Worm (Caenorhabditis elegans) whole organism, young adult: ENCODE data around the gene F01F1.14.

Experiments used
- B0019.2 ChIP-seq: fragments of 200-800 bp; sonication (Bioruptor generic); conservative IDR thresholded peaks from 2 replicates; pipeline ENCODE4 v1.3.6; 2022; ENCODE audit warnings: missing genetic modification reagents, missing genetic modification characterization, missing compliant biosample characterization
- B0261.1 ChIP-seq: sonication (generic microtip); optimal IDR thresholded peaks from 2 replicates; lab custom pipeline; 2016; ENCODE audit warnings: mild to moderate bottlenecking, missing genetic modification characterization, moderate library complexity, missing compliant biosample characterization
- D2030.7 ChIP-seq: fragments of 200-800 bp; sonication (Bioruptor generic); IDR thresholded peaks from 2 replicates; pipeline ENCODE4 v1.3.6; 2022; ENCODE audit warnings: missing genetic modification reagents, missing genetic modification characterization, missing compliant biosample characterization
- F10E7.11 ChIP-seq: sonication (generic microtip); optimal IDR thresholded peaks from 2 replicates; lab custom pipeline; 2017; ENCODE audit warnings: mild to moderate bottlenecking, missing genetic modification characterization, moderate library complexity, missing compliant biosample characterization
- F22D6.2 ChIP-seq: sonication (generic microtip); optimal IDR thresholded peaks from 2 replicates; lab custom pipeline; 2016; ENCODE audit warnings: mild to moderate bottlenecking, missing genetic modification characterization, missing compliant biosample characterization
- F23B12.7 ChIP-seq: sonication (generic microtip); optimal IDR thresholded peaks from 2 replicates; lab custom pipeline; 2017; ENCODE audit warnings: missing genetic modification characterization, mild to moderate bottlenecking, missing compliant biosample characterization, antibody characterized with exemption, moderate library complexity; ENCODE audit not compliant: insufficient read depth
- F57A8.1 ChIP-seq: fragments of 200-800 bp; sonication (Bioruptor generic); optimal IDR thresholded peaks from 2 replicates; lab custom pipeline; 2018; ENCODE audit warnings: mild to moderate bottlenecking, missing genetic modification characterization, moderate library complexity, missing compliant biosample characterization
- K11D2.4 ChIP-seq: fragments of 200-800 bp; sonication (Bioruptor generic); IDR thresholded peaks from 2 replicates; pipeline ENCODE4 v1.3.6; 2022; ENCODE audit warnings: missing genetic modification reagents, missing genetic modification characterization, missing compliant biosample characterization
- K12H6.12 ChIP-seq: fragments of 200-800 bp; sonication (Bioruptor generic); optimal IDR thresholded peaks from 2 replicates; lab custom pipeline; 2018; ENCODE audit warnings: mild to moderate bottlenecking, missing genetic modification characterization, missing compliant biosample characterization
- Y95B8A.8 ChIP-seq: fragments of 200-800 bp; sonication (Bioruptor generic); IDR thresholded peaks from 2 replicates; pipeline ENCODE4 v1.3.6; 2022; ENCODE audit warnings: missing genetic modification reagents, missing genetic modification characterization, missing compliant biosample characterization
- ZK185.1 ChIP-seq: sonication (generic microtip); optimal IDR thresholded peaks from 2 replicates; lab custom pipeline; 2016; ENCODE audit warnings: mild to moderate bottlenecking, missing genetic modification characterization, missing compliant biosample characterization; ENCODE audit not compliant: poor library complexity, severe bottlenecking
- ama-1 ChIP-seq, 3 experiments: fragments of 150-350 bp in 1 of 3; sonication (generic microtip) in 2 of 3; optimal IDR thresholded peaks; 2 replicates each; lab custom pipeline; 2014 to 2018; ENCODE audit warnings: missing biosample characterization in 2 of 3, missing genetic modification characterization in 2 of 3, missing genetic modification reagents in 2 of 3
- athp-1 ChIP-seq: sonication (generic microtip); optimal IDR thresholded peaks from 2 replicates; lab custom pipeline; 2017; ENCODE audit warnings: mild to moderate bottlenecking, missing genetic modification characterization, missing compliant biosample characterization
- attf-3 ChIP-seq: fragments of 200-800 bp; sonication (Bioruptor generic); conservative IDR thresholded peaks from 2 replicates; pipeline ENCODE4 v1.3.6; 2022; ENCODE audit warnings: missing genetic modification reagents, missing genetic modification characterization, missing compliant biosample characterization
- attf-5 ChIP-seq: fragments of 200-800 bp; sonication (Bioruptor generic); optimal IDR thresholded peaks from 2 replicates; lab custom pipeline; 2018; ENCODE audit warnings: mild to moderate bottlenecking, missing genetic modification characterization, missing compliant biosample characterization
- ccch-3 ChIP-seq: fragments of 200-800 bp; sonication (Bioruptor generic); optimal IDR thresholded peaks from 2 replicates; lab custom pipeline; 2018; ENCODE audit warnings: mild to moderate bottlenecking, missing genetic modification characterization, missing compliant biosample characterization
- cebp-1 ChIP-seq, 2 experiments: fragments of 200-800 bp in 1 of 2; sonication (Bioruptor generic) in 1 of 2; sonication (generic microtip) in 1 of 2; IDR thresholded peaks in 1 of 2; optimal IDR thresholded peaks in 1 of 2; 2 replicates each; pipeline versions ENCODE4 v1.3.6 to Lab custom; 2017 to 2022; ENCODE audit warnings: missing compliant biosample characterization in 2 of 2, missing genetic modification characterization in 2 of 2, mild to moderate bottlenecking in 1 of 2, missing genetic modification reagents in 1 of 2, moderate library complexity in 1 of 2
- cebp-2 ChIP-seq: fragments of 200-800 bp; sonication (Bioruptor generic); IDR thresholded peaks from 2 replicates; pipeline ENCODE4 v1.3.6; 2022; ENCODE audit warnings: missing genetic modification characterization, missing compliant biosample characterization
- ceh-40 ChIP-seq: fragments of 200-800 bp; sonication (Bioruptor generic); IDR thresholded peaks from 2 replicates; pipeline ENCODE4 v1.3.6; 2022; ENCODE audit warnings: missing genetic modification characterization, missing compliant biosample characterization
- ceh-91 ChIP-seq: fragments of 200-800 bp; sonication (Bioruptor generic); IDR thresholded peaks from 2 replicates; pipeline ENCODE4 v1.3.6; 2022; ENCODE audit warnings: missing genetic modification reagents, missing genetic modification characterization, missing compliant biosample characterization
- chd-7 ChIP-seq: sonication (generic microtip); optimal IDR thresholded peaks from 2 replicates; lab custom pipeline; 2016; ENCODE audit warnings: mild to moderate bottlenecking, missing genetic modification characterization, moderate library complexity, missing compliant biosample characterization
- ekl-4 ChIP-seq: fragments of 200-800 bp; sonication (Bioruptor generic); IDR thresholded peaks from 2 replicates; pipeline ENCODE4 v1.3.6; 2022; ENCODE audit warnings: missing genetic modification reagents, missing genetic modification characterization, missing compliant biosample characterization
- ets-4 ChIP-seq: fragments of 200-800 bp; sonication (Bioruptor generic); optimal IDR thresholded peaks from 2 replicates; lab custom pipeline; 2018; ENCODE audit warnings: mild to moderate bottlenecking, missing genetic modification characterization, missing compliant biosample characterization
- fkh-3 ChIP-seq: sonication (generic microtip); optimal IDR thresholded peaks from 2 replicates; lab custom pipeline; 2016; ENCODE audit warnings: mild to moderate bottlenecking, missing genetic modification characterization, missing compliant biosample characterization
- gei-17 ChIP-seq: fragments of 200-800 bp; sonication (Bioruptor generic); optimal IDR thresholded peaks from 2 replicates; lab custom pipeline; 2018; ENCODE audit warnings: mild to moderate bottlenecking, missing genetic modification characterization, missing compliant biosample characterization
- hlh-12 ChIP-seq: sonication (generic microtip); optimal IDR thresholded peaks from 2 replicates; lab custom pipeline; 2016; ENCODE audit warnings: missing genetic modification characterization, missing compliant biosample characterization
- hrde-1 ChIP-seq: sonication (generic microtip); optimal IDR thresholded peaks from 2 replicates; lab custom pipeline; 2016; ENCODE audit warnings: missing genetic modification characterization, mild to moderate bottlenecking, missing compliant biosample characterization, moderate library complexity, missing genotype, missing genetic modification reagents, borderline replicate concordance
- lag-1 ChIP-seq: fragments of 200-800 bp; sonication (Bioruptor generic); IDR thresholded peaks from 2 replicates; pipeline ENCODE4 v1.3.6; 2022; ENCODE audit warnings: missing genetic modification reagents, missing genetic modification characterization, missing compliant biosample characterization
- let-607 ChIP-seq, 2 experiments: fragments of 200-800 bp in 1 of 2; sonication (Bioruptor generic) in 1 of 2; sonication (generic microtip) in 1 of 2; optimal IDR thresholded peaks; 2 replicates each; lab custom pipeline; 2016 to 2018; ENCODE audit warnings: mild to moderate bottlenecking in 2 of 2, missing compliant biosample characterization in 2 of 2, missing genetic modification characterization in 2 of 2, moderate library complexity in 2 of 2, missing genotype in 1 of 2
- lin-35 ChIP-seq, 3 experiments: fragments of 150-350 bp in 2 of 3; sonication (generic microtip) in 1 of 3; optimal IDR thresholded peaks; 2 replicates each; lab custom pipeline; 2014 to 2018; ENCODE audit warnings: missing biosample characterization in 3 of 3, missing genetic modification characterization in 3 of 3, missing genetic modification reagents in 3 of 3
- lir-1 ChIP-seq: fragments of 200-800 bp; sonication (Bioruptor generic); conservative IDR thresholded peaks from 2 replicates; pipeline ENCODE4 v1.3.6; 2022; ENCODE audit warnings: missing genetic modification reagents, missing genetic modification characterization, missing compliant biosample characterization
- lsl-1 ChIP-seq: fragments of 200-800 bp; sonication (Bioruptor generic); optimal IDR thresholded peaks from 2 replicates; lab custom pipeline; 2018; ENCODE audit warnings: mild to moderate bottlenecking, missing genetic modification characterization, moderate library complexity, missing compliant biosample characterization
- madf-6 ChIP-seq: fragments of 200-800 bp; sonication (Bioruptor generic); IDR thresholded peaks from 2 replicates; pipeline ENCODE4 v1.3.6; 2022; ENCODE audit warnings: missing genetic modification reagents, missing genetic modification characterization, missing compliant biosample characterization
- mcd-1 ChIP-seq: fragments of 200-800 bp; sonication (Bioruptor generic); IDR thresholded peaks from 2 replicates; pipeline ENCODE4 v1.3.6; 2022; ENCODE audit warnings: missing genetic modification reagents, missing genetic modification characterization, missing compliant biosample characterization
- nfya-2 ChIP-seq: fragments of 200-800 bp; sonication (Bioruptor generic); IDR thresholded peaks from 2 replicates; pipeline ENCODE4 v1.3.6; 2022; ENCODE audit warnings: missing genetic modification reagents, missing genetic modification characterization, missing compliant biosample characterization
- pbrm-1 ChIP-seq: fragments of 200-800 bp; sonication (Bioruptor generic); IDR thresholded peaks from 2 replicates; pipeline ENCODE4 v1.3.6; 2022; ENCODE audit warnings: missing genetic modification reagents, missing genetic modification characterization, missing compliant biosample characterization
- repo-1 ChIP-seq: sonication (generic microtip); optimal IDR thresholded peaks from 2 replicates; lab custom pipeline; 2017; ENCODE audit warnings: mild to moderate bottlenecking, missing genetic modification characterization, missing compliant biosample characterization
- snpc-1.1 ChIP-seq: sonication (generic microtip); optimal IDR thresholded peaks from 2 replicates; lab custom pipeline; 2017; ENCODE audit warnings: missing genetic modification characterization, mild to moderate bottlenecking, missing compliant biosample characterization, antibody characterized with exemption, moderate library complexity, missing genotype, missing genetic modification reagents; ENCODE audit not compliant: insufficient read depth
- snpc-1.3 ChIP-seq: sonication (generic microtip); optimal IDR thresholded peaks from 2 replicates; lab custom pipeline; 2017; ENCODE audit warnings: missing genetic modification characterization, mild to moderate bottlenecking, missing compliant biosample characterization, antibody characterized with exemption, moderate library complexity, missing genotype, missing genetic modification reagents; ENCODE audit not compliant: insufficient read depth
- snpc-3.4 ChIP-seq: sonication (generic microtip); optimal IDR thresholded peaks from 2 replicates; lab custom pipeline; 2017; ENCODE audit warnings: missing genetic modification characterization, mild to moderate bottlenecking, missing compliant biosample characterization, antibody characterized with exemption, moderate library complexity, missing genotype, missing genetic modification reagents
- somi-1 ChIP-seq: fragments of 200-800 bp; sonication (Bioruptor generic); optimal IDR thresholded peaks from 2 replicates; lab custom pipeline; 2018; ENCODE audit warnings: mild to moderate bottlenecking, missing genetic modification characterization, missing compliant biosample characterization
- tbp1 ChIP-seq: fragments of 200-800 bp; sonication (Bioruptor generic); optimal IDR thresholded peaks from 2 replicates; lab custom pipeline; 2018; ENCODE audit warnings: mild to moderate bottlenecking, missing genetic modification characterization, missing compliant biosample characterization
- unc-62 ChIP-seq: fragments of 150-350 bp; optimal IDR thresholded peaks from 2 replicates; lab custom pipeline; 2014; ENCODE audit warnings: missing biosample characterization, missing genetic modification reagents, missing genetic modification characterization
- xnd-1 ChIP-seq: sonication (generic microtip); optimal IDR thresholded peaks from 2 replicates; lab custom pipeline; 2016; ENCODE audit warnings: missing genotype, missing genetic modification reagents, missing genetic modification characterization, missing compliant biosample characterization
- zfh-2 ChIP-seq: fragments of 200-800 bp; sonication (Bioruptor generic); conservative IDR thresholded peaks from 2 replicates; pipeline ENCODE4 v1.3.6; 2022; ENCODE audit warnings: missing genetic modification reagents, missing genetic modification characterization, missing compliant biosample characterization
- ztf-18 ChIP-seq: sonication (generic microtip); optimal IDR thresholded peaks from 2 replicates; lab custom pipeline; 2016; ENCODE audit warnings: missing genotype, mild to moderate bottlenecking, missing genetic modification characterization, missing compliant biosample characterization
- ztf-6 ChIP-seq: fragments of 200-800 bp; sonication (Bioruptor generic); IDR thresholded peaks from 2 replicates; pipeline ENCODE4 v1.3.6; 2022; ENCODE audit warnings: missing genetic modification reagents, missing genetic modification characterization, missing compliant biosample characterization

F01F1.14 gene

ce11 chrIII:5874263-5874662, 8.5 kb downstream of the F01F1.14 start:
- TF ChIP-seq gei-17 (GFP tag; lab: Kevin White, UChicago), result no peak
- no peak for TF ChIP-seq F22D6.2 (tag; lab: Kevin White, UChicago)
- peak in 1 of 3 experiments; percentile 56 for TF ChIP-seq lin-35 (GFP tag; optimal IDR thresholded peaks at IDR 0.05; lab: Kevin White, UChicago)
- no peak for TF ChIP-seq fkh-3 (tag; lab: Kevin White, UChicago)
- no peak for TF ChIP-seq F57A8.1 (GFP tag; lab: Kevin White, UChicago)
- TF ChIP-seq ztf-18 (tag; lab: Kevin White, UChicago), result no peak
- no peak for TF ChIP-seq K11D2.4
- TF ChIP-seq attf-3 (GFP tag; lab: Robert Waterston, UW), result no peak
- TF ChIP-seq pbrm-1, result peak; percentile 16; the same call in 1 of the 2 replicates
- TF ChIP-seq madf-6, result peak; percentile 11; the same call in 1 of the 2 replicates
- no peak for TF ChIP-seq K12H6.12 (tag; lab: Kevin White, UChicago)
- TF ChIP-seq snpc-1.1 (tag; lab: Kevin White, UChicago), result no peak
- no peak for TF ChIP-seq cebp-1 (GFP tag; IDR thresholded peaks at IDR 0.05; lab: Robert Waterston, UW)
- TF ChIP-seq cebp-1 (tag; optimal IDR thresholded peaks at IDR 0.05; lab: Kevin White, UChicago), result peak; percentile 21
- TF ChIP-seq ama-1 (optimal IDR thresholded peaks at IDR 0.05; lab: Kevin White, UChicago), result peak; percentile 89
- peak in 1 of 2 experiments; percentile 3 for TF ChIP-seq ama-1 (GFP tag; optimal IDR thresholded peaks at IDR 0.05; lab: Kevin White, UChicago)
- TF ChIP-seq lsl-1, result no peak
- TF ChIP-seq hrde-1 (tag; lab: Kevin White, UChicago), result peak; percentile 68
- TF ChIP-seq lir-1 (GFP tag; lab: Robert Waterston, UW), result no peak
- peak; percentile 57 for TF ChIP-seq somi-1
- no peak for TF ChIP-seq xnd-1 (tag; lab: Kevin White, UChicago)
- no peak for TF ChIP-seq F23B12.7
- no peak for TF ChIP-seq snpc-1.3 (tag; lab: Kevin White, UChicago)
- no peak for TF ChIP-seq ets-4 (GFP tag; lab: Kevin White, UChicago)
- no peak for TF ChIP-seq B0261.1 (tag; lab: Kevin White, UChicago)
- TF ChIP-seq ekl-4 (GFP tag; lab: Robert Waterston, UW), result peak; percentile 65
- TF ChIP-seq zfh-2 (GFP tag; lab: Robert Waterston, UW), result no peak
- no peak for TF ChIP-seq ceh-91 (GFP tag; lab: Robert Waterston, UW)
- TF ChIP-seq lag-1 (GFP tag; lab: Robert Waterston, UW), result no peak
- TF ChIP-seq let-607 (tag; optimal IDR thresholded peaks at IDR 0.05; lab: Kevin White, UChicago), result peak in 1 of 2 experiments; percentile 58
- TF ChIP-seq tbp1 (GFP tag; lab: Kevin White, UChicago), result peak; percentile 4
- peak; percentile 42 for TF ChIP-seq ZK185.1 (tag; lab: Kevin White, UChicago)
- no peak for TF ChIP-seq attf-5
- TF ChIP-seq hlh-12 (tag; lab: Kevin White, UChicago), result no peak
- no peak for TF ChIP-seq Y95B8A.8 (GFP tag; lab: Robert Waterston, UW)
- TF ChIP-seq chd-7 (tag; lab: Kevin White, UChicago), result no peak
- no peak for TF ChIP-seq F10E7.11 (tag; lab: Kevin White, UChicago)
- no peak for TF ChIP-seq ceh-40 (GFP tag; lab: Robert Waterston, UW)
- TF ChIP-seq ztf-6 (GFP tag; lab: Robert Waterston, UW), result no peak
- no peak for TF ChIP-seq snpc-3.4
- no peak; the same call in 1 of the 2 replicates for TF ChIP-seq cebp-2 (GFP tag; lab: Robert Waterston, UW)
- TF ChIP-seq unc-62, result no peak
- TF ChIP-seq athp-1 (tag; lab: Kevin White, UChicago), result no peak
- TF ChIP-seq D2030.7 (GFP tag; lab: Robert Waterston, UW), result no peak
- no peak for TF ChIP-seq B0019.2 (GFP tag; lab: Robert Waterston, UW)
- TF ChIP-seq mcd-1, result no peak
- TF ChIP-seq ccch-3 (GFP tag; lab: Kevin White, UChicago), result no peak
- peak; percentile 60 for TF ChIP-seq repo-1 (tag; lab: Kevin White, UChicago)
- TF ChIP-seq nfya-2 (GFP tag; lab: Robert Waterston, UW), result no peak
